Worm (Caenorhabditis elegans): Measurements from ENCODE around the gene R09E12.9.

- TF ChIP-seq nhr-11 (tag; optimal IDR thresholded peaks at IDR 0.05) (no peak), ttx-3 (tag; optimal IDR thresholded peaks at IDR 0.05) (no peak), ahr-1 (tag; optimal IDR thresholded peaks at IDR 0.05) (no peak), ztf-16 (tag; optimal IDR thresholded peaks at IDR 0.05) (no peak), pha-4 (tag; optimal IDR thresholded peaks at IDR 0.05) (no peak), ceh-31 (tag; optimal IDR thresholded peaks at IDR 0.05) (no peak), tbx-7 (tag; optimal IDR thresholded peaks at IDR 0.05) (no peak), ceh-6 (GFP tag; optimal IDR thresholded peaks at IDR 0.05) (no peak), fkh-10 (GFP tag; optimal IDR thresholded peaks at IDR 0.05) (no peak), hlh-8 (tag; optimal IDR thresholded peaks at IDR 0.05) (no peak), elt-4 (tag; optimal IDR thresholded peaks at IDR 0.05) (no peak), pqm-1 (tag; optimal IDR thresholded peaks at IDR 0.05) (no peak), ets-4 (tag; optimal IDR thresholded peaks at IDR 0.05) (no peak), C08G9.2 (tag; optimal IDR thresholded peaks at IDR 0.05) (no peak)
These were observed 33.0 kb downstream of the R09E12.9 start, which contains the start of gene R13D11.4 for ce11 chrV:810281-810862.

All from whole organism, late embryonic.